Fruit fly (Drosophila melanogaster): Measurements from ENCODE around the gene RPA2.

RPA2 gene

dm6 chr2L:20881353-20882079, 44.4 kb downstream of the RPA2 start (continued):
- TF ChIP-seq Awh (GFP tag; IDR thresholded peaks at IDR 0.05) (peak; percentile 32; the same call in 1 of the 2 replicates), Trl (optimal IDR thresholded peaks at IDR 0.05) (no peak), Trl (GFP tag; optimal IDR thresholded peaks at IDR 0.05) (peak; percentile 13), mam (GFP tag; optimal IDR thresholded peaks at IDR 0.05) (peak; percentile 79), Deaf1 (tag; optimal IDR thresholded peaks at IDR 0.05) (no peak), hb (GFP tag; IDR thresholded peaks at IDR 0.05; ENCODE audit: partially characterized antibody) (no peak), CG7963 (GFP tag; IDR thresholded peaks at IDR 0.05; ENCODE audit: partially characterized antibody) (no peak), Hr78 (GFP tag; optimal IDR thresholded peaks at IDR 0.05) (no peak), E2f2 (GFP tag; IDR thresholded peaks at IDR 0.05) (0 out of 2 replicates have a peak, but pooled peaks have one; percentile 29), CG13424 (tag; optimal IDR thresholded peaks at IDR 0.05) (no peak), pros (GFP tag; optimal IDR thresholded peaks at IDR 0.05) (no peak), CG13894 (tag; optimal IDR thresholded peaks at IDR 0.05) (peak; percentile 59), sens-2 (GFP tag; IDR thresholded peaks at IDR 0.05) (no peak), ranshi (GFP tag; IDR thresholded peaks at IDR 0.05) (no peak), pan (optimal IDR thresholded peaks at IDR 0.05) (no peak), pan (GFP tag; optimal IDR thresholded peaks at IDR 0.05 in 1 of 2, IDR thresholded peaks at IDR 0.05 in 1 of 2) (peak in 1 of 2 experiments; percentile 47), dan (GFP tag; IDR thresholded peaks at IDR 0.05) (no peak), Drgx (GFP tag; IDR thresholded peaks at IDR 0.05) (0 out of 2 replicates have a peak, but pooled peaks have one; percentile 6), chn (GFP tag; optimal IDR thresholded peaks at IDR 0.05) (no peak), CG2678 (tag; optimal IDR thresholded peaks at IDR 0.05) (peak; percentile 69), otp (GFP tag; IDR thresholded peaks at IDR 0.05) (peak; percentile 48; the same call in 1 of the 3 replicates), Eip74EF (GFP tag; optimal IDR thresholded peaks at IDR 0.05) (peak in 1 of 2 experiments; percentile 83), CG12236 (GFP tag; optimal IDR thresholded peaks at IDR 0.05) (no peak), dmrt99B (tag; optimal IDR thresholded peaks at IDR 0.05) (peak; percentile 29), unpg (GFP tag; optimal IDR thresholded peaks at IDR 0.05) (no peak), sd (tag; optimal IDR thresholded peaks at IDR 0.05) (peak; percentile 22), unc-4 (GFP tag; IDR thresholded peaks at IDR 0.05; ENCODE audit: partially characterized antibody) (no peak), pb (GFP tag; optimal IDR thresholded peaks at IDR 0.05) (no peak), Med (GFP tag) (peak; percentile 94), CG34224 (GFP tag; IDR thresholded peaks at IDR 0.05; ENCODE audit: partially characterized antibody) (no peak), bbx (GFP tag; IDR thresholded peaks at IDR 0.05; ENCODE audit: partially characterized antibody) (no peak), corto (GFP tag; optimal IDR thresholded peaks at IDR 0.05) (no peak), CG6175 (GFP tag; IDR thresholded peaks at IDR 0.05) (0 out of 3 replicates have a peak, but pooled peaks have one; percentile 28), zen2 (GFP tag; IDR thresholded peaks at IDR 0.05; ENCODE audit: partially characterized antibody) (no peak), cad (GFP tag; optimal IDR thresholded peaks at IDR 0.05) (no peak), Usf (GFP tag; optimal IDR thresholded peaks at IDR 0.05) (no peak), br (optimal IDR thresholded peaks at IDR 0.05) (no peak), CG43689 (GFP tag; IDR thresholded peaks at IDR 0.05) (0 out of 2 replicates have a peak, but pooled peaks have one; percentile 17), CG42726 (GFP tag; IDR thresholded peaks at IDR 0.05; ENCODE audit: partially characterized antibody) (no peak), Lim3 (GFP tag; IDR thresholded peaks at IDR 0.05) (no peak), odd (GFP tag; optimal IDR thresholded peaks at IDR 0.05) (peak; percentile 12), Adf1 (GFP tag; IDR thresholded peaks at IDR 0.05) (peak; percentile 45), CG3407 (GFP tag; optimal IDR thresholded peaks at IDR 0.05) (peak; percentile 27), CG30020 (tag; optimal IDR thresholded peaks at IDR 0.05) (no peak), pnt (GFP tag; optimal IDR thresholded peaks at IDR 0.05) (peak; percentile 15), Antp (GFP tag; optimal IDR thresholded peaks at IDR 0.05) (peak; percentile 67), twi (tag; optimal IDR thresholded peaks at IDR 0.05) (no peak), HHEX (GFP tag; optimal IDR thresholded peaks at IDR 0.05) (peak; percentile 63), CG17568 (GFP tag; optimal IDR thresholded peaks at IDR 0.05) (no peak)
